Fruit fly (Drosophila melanogaster) whole organism, embryonic: ENCODE data around the gene CG14820.
A peak's percentile ranks its signal among the peaks of the same experiment; 100 is the strongest.

Source experiments
- Aef1 ChIP-seq: fragments of 200-800 bp; sonication (Bioruptor generic); IDR thresholded peaks from 3 replicates; pipeline ENCODE4 v1.3.6; 2022; ENCODE audit warnings: missing biosample characterization, missing genetic modification characterization
- Asciz ChIP-seq: fragments of 200-800 bp; sonication (Bioruptor generic); optimal IDR thresholded peaks from 2 replicates; lab custom pipeline; 2017; ENCODE audit warnings: missing biosample characterization, mild to moderate bottlenecking, missing genetic modification characterization, missing genetic modification reagents
- Awh ChIP-seq: fragments of 200-800 bp; sonication (Bioruptor generic); IDR thresholded peaks from 2 replicates; pipeline ENCODE4, ENCODE4 v1.3.6; 2022; ENCODE audit warnings: missing biosample characterization, missing genetic modification characterization
- CG10147 ChIP-seq: fragments of 200-800 bp; sonication (Bioruptor generic); optimal IDR thresholded peaks from 2 replicates; lab custom pipeline; 2019; ENCODE audit warnings: missing biosample characterization, mild to moderate bottlenecking, missing genetic modification characterization, moderate library complexity
- CG10431 ChIP-seq: fragments of 200-800 bp; sonication (Bioruptor generic); optimal IDR thresholded peaks from 3 replicates; lab custom pipeline; 2018; ENCODE audit warnings: missing biosample characterization, mild to moderate bottlenecking, missing genetic modification characterization
- CG12104 ChIP-seq: fragments of 200-800 bp; sonication (Bioruptor generic); optimal IDR thresholded peaks from 3 replicates; lab custom pipeline; 2016; ENCODE audit warnings: missing biosample characterization, missing genetic modification characterization
- CG12236 ChIP-seq: fragments of 200-800 bp; sonication (Bioruptor generic); optimal IDR thresholded peaks from 2 replicates; lab custom pipeline; 2016; ENCODE audit warnings: missing biosample characterization, missing genetic modification characterization
- CG13775 ChIP-seq: fragments of 200-800 bp; sonication (Bioruptor generic); optimal IDR thresholded peaks from 3 replicates; lab custom pipeline; 2017; ENCODE audit warnings: missing biosample characterization, mild to moderate bottlenecking, missing genetic modification characterization
- CG16815 ChIP-seq: fragments of 200-800 bp; sonication (Bioruptor generic); optimal IDR thresholded peaks from 3 replicates; lab custom pipeline; 2017; ENCODE audit warnings: missing biosample characterization, mild to moderate bottlenecking, missing genetic modification characterization
- CG18011 ChIP-seq: fragments of 200-800 bp; sonication (Bioruptor generic); optimal IDR thresholded peaks from 2 replicates; lab custom pipeline; 2017; ENCODE audit warnings: missing biosample characterization, missing genetic modification characterization, mild to moderate bottlenecking, moderate library complexity, missing genotype
- CG18619 ChIP-seq: fragments of 200-800 bp; sonication (Bioruptor generic); optimal IDR thresholded peaks from 3 replicates; lab custom pipeline; 2017; ENCODE audit warnings: missing biosample characterization, mild to moderate bottlenecking, missing genetic modification characterization
- CG2120 ChIP-seq: fragments of 200-800 bp; sonication (Bioruptor generic); optimal IDR thresholded peaks from 3 replicates; lab custom pipeline; 2016; ENCODE audit warnings: missing biosample characterization, missing genetic modification characterization
- CG30020 ChIP-seq: fragments of 200-800 bp; optimal IDR thresholded peaks from 2 replicates; lab custom pipeline; 2019; ENCODE audit warnings: missing biosample characterization, mild to moderate bottlenecking, missing genetic modification characterization, moderate library complexity
- CG3163 ChIP-seq: fragments of 200-800 bp; sonication (Bioruptor generic); optimal IDR thresholded peaks from 3 replicates; lab custom pipeline; 2016; ENCODE audit warnings: missing biosample characterization, missing genetic modification characterization
- CG34376 ChIP-seq: fragments of 200-800 bp; sonication (Bioruptor generic); optimal IDR thresholded peaks from 2 replicates; lab custom pipeline; 2018; ENCODE audit warnings: missing biosample characterization, mild to moderate bottlenecking, missing genetic modification characterization
- CG3838 ChIP-seq: fragments of 200-800 bp; sonication (Bioruptor generic); optimal IDR thresholded peaks from 3 replicates; lab custom pipeline; 2016; ENCODE audit warnings: missing biosample characterization, missing genetic modification characterization
- CG4424 ChIP-seq: fragments of 200-800 bp; sonication (Bioruptor generic); optimal IDR thresholded peaks from 3 replicates; lab custom pipeline; 2016; ENCODE audit warnings: missing biosample characterization, missing genetic modification characterization
- CG6854 ChIP-seq: fragments of 200-800 bp; sonication (Bioruptor generic); optimal IDR thresholded peaks from 3 replicates; lab custom pipeline; 2017; ENCODE audit warnings: missing biosample characterization, mild to moderate bottlenecking, missing genetic modification characterization
- D ChIP-seq, 2 experiments: fragments of 200-800 bp in 1 of 2; fragments of >200 bp in 1 of 2; sonication (Bioruptor generic) in 1 of 2; optimal IDR thresholded peaks; 2 replicates in 1 of 2; 3 replicates in 1 of 2; lab custom pipeline; 2017; ENCODE audit warnings: mild to moderate bottlenecking in 1 of 2, missing biosample characterization in 1 of 2, missing genetic modification characterization in 1 of 2, missing genetic modification reagents in 1 of 2
- D19A ChIP-seq: fragments of 200-800 bp; optimal IDR thresholded peaks from 3 replicates; lab custom pipeline; 2019; ENCODE audit warnings: missing biosample characterization, mild to moderate bottlenecking, missing genetic modification characterization, moderate library complexity
- Dip2 ChIP-seq: fragments of 200-800 bp; sonication (Bioruptor generic); IDR thresholded peaks from 2 replicates; pipeline ENCODE4 v1.3.6; 2022; ENCODE audit warnings: missing biosample characterization, missing genetic modification characterization
- Drgx ChIP-seq: fragments of 200-800 bp; sonication (Bioruptor generic); IDR thresholded peaks from 2 replicates; pipeline ENCODE4 v1.3.6; 2022; ENCODE audit warnings: missing biosample characterization, missing genetic modification characterization
- E2f1 ChIP-seq: fragments of 200-800 bp; sonication (Bioruptor generic); IDR thresholded peaks from 2 replicates; pipeline ENCODE4 v1.3.6; 2022; ENCODE audit warnings: missing biosample characterization, missing genetic modification characterization
- Fer3 ChIP-seq: fragments of 200-800 bp; sonication (Bioruptor generic); optimal IDR thresholded peaks from 2 replicates; lab custom pipeline; 2018; ENCODE audit warnings: missing biosample characterization, mild to moderate bottlenecking, missing genetic modification characterization, moderate library complexity
- Myb ChIP-seq: fragments of 200-800 bp; sonication (Bioruptor generic); optimal IDR thresholded peaks from 2 replicates; lab custom pipeline; 2016; ENCODE audit warnings: missing biosample characterization, missing genetic modification characterization
- NFAT ChIP-seq: fragments of 200-800 bp; sonication (Bioruptor generic); IDR thresholded peaks from 2 replicates; pipeline ENCODE4 v1.3.6; 2022; ENCODE audit warnings: missing biosample characterization, missing genetic modification characterization
- Oaz ChIP-seq: fragments of 200-800 bp; sonication (Bioruptor generic); IDR thresholded peaks from 2 replicates; pipeline ENCODE4 v1.3.6; 2022; ENCODE audit warnings: missing biosample characterization, missing genetic modification characterization
- PHDP ChIP-seq: fragments of 200-800 bp; sonication (Bioruptor generic); optimal IDR thresholded peaks from 3 replicates; lab custom pipeline; 2018; ENCODE audit warnings: missing biosample characterization, mild to moderate bottlenecking, missing genetic modification characterization, moderate library complexity
- Rfx ChIP-seq: fragments of 200-800 bp; sonication (Bioruptor generic); IDR thresholded peaks from 2 replicates; pipeline ENCODE4 v1.3.6; 2022; ENCODE audit warnings: missing biosample characterization, missing genetic modification characterization
- Six4 ChIP-seq: fragments of 200-800 bp; sonication (Bioruptor generic); optimal IDR thresholded peaks from 2 replicates; lab custom pipeline; 2016; ENCODE audit warnings: missing biosample characterization, missing genetic modification characterization
- Tbp ChIP-seq: fragments of >200 bp; optimal IDR thresholded peaks from 2 replicates; lab custom pipeline; 2018; ENCODE audit warnings: missing biosample characterization, missing genetic modification characterization
- YL-1 ChIP-seq: fragments of 200-800 bp; sonication (Bioruptor generic); optimal IDR thresholded peaks from 3 replicates; lab custom pipeline; 2017; ENCODE audit warnings: missing biosample characterization, mild to moderate bottlenecking, missing genetic modification characterization
- cato ChIP-seq: fragments of 200-800 bp; sonication (Bioruptor generic); optimal IDR thresholded peaks from 2 replicates; lab custom pipeline; 2016; ENCODE audit warnings: missing biosample characterization, missing genetic modification characterization, borderline replicate concordance
- caup ChIP-seq: fragments of 200-800 bp; sonication (Bioruptor generic); optimal IDR thresholded peaks from 3 replicates; lab custom pipeline; 2017; ENCODE audit warnings: missing biosample characterization, mild to moderate bottlenecking, missing genetic modification characterization, moderate library complexity; ENCODE audit not compliant: severe bottlenecking
- gem ChIP-seq: fragments of 200-800 bp; sonication (Bioruptor generic); optimal IDR thresholded peaks from 2 replicates; lab custom pipeline; 2019; ENCODE audit warnings: missing biosample characterization, mild to moderate bottlenecking, missing genetic modification characterization, moderate library complexity
- hb ChIP-seq: fragments of 200-800 bp; sonication (Bioruptor generic); IDR thresholded peaks from 3 replicates; pipeline ENCODE4 v1.3.6; 2022; ENCODE audit warnings: missing biosample characterization, missing genetic modification characterization; ENCODE audit not compliant: partially characterized antibody
- jigr1 ChIP-seq: fragments of 200-800 bp; sonication (Bioruptor generic); IDR thresholded peaks from 3 replicates; pipeline ENCODE4 v1.3.6; 2022; ENCODE audit warnings: missing biosample characterization, missing genetic modification characterization
- lab ChIP-seq: fragments of 200-800 bp; sonication (Bioruptor generic); optimal IDR thresholded peaks from 3 replicates; lab custom pipeline; 2017; ENCODE audit warnings: missing biosample characterization, missing genetic modification characterization, mild to moderate bottlenecking, moderate library complexity, missing genetic modification reagents
- lilli ChIP-seq: fragments of 200-800 bp; sonication (Bioruptor generic); optimal IDR thresholded peaks from 3 replicates; lab custom pipeline; 2016; ENCODE audit warnings: missing biosample characterization, missing genetic modification characterization
- pfk ChIP-seq: fragments of 200-800 bp; sonication (Bioruptor generic); optimal IDR thresholded peaks from 2 replicates; lab custom pipeline; 2018; ENCODE audit warnings: missing biosample characterization, mild to moderate bottlenecking, missing genetic modification characterization, moderate library complexity
- pita ChIP-seq: fragments of 200-800 bp; sonication (Bioruptor generic); optimal IDR thresholded peaks from 2 replicates; lab custom pipeline; 2017; ENCODE audit warnings: missing biosample characterization, mild to moderate bottlenecking, missing genetic modification characterization
- schlank ChIP-seq: fragments of 200-800 bp; sonication (Bioruptor generic); optimal IDR thresholded peaks from 2 replicates; lab custom pipeline; 2018; ENCODE audit warnings: missing biosample characterization, mild to moderate bottlenecking, missing genetic modification characterization
- scrt ChIP-seq: fragments of 200-800 bp; sonication (Bioruptor generic); optimal IDR thresholded peaks from 2 replicates; lab custom pipeline; 2018; ENCODE audit warnings: missing biosample characterization, mild to moderate bottlenecking, missing genetic modification characterization, moderate library complexity
- seq ChIP-seq: fragments of 200-800 bp; sonication (Bioruptor generic); IDR thresholded peaks from 2 replicates; pipeline ENCODE4 v1.3.6; 2022; ENCODE audit warnings: missing biosample characterization, missing genetic modification characterization
- slp2 ChIP-seq: fragments of 200-800 bp; sonication (Bioruptor generic); optimal IDR thresholded peaks from 2 replicates; lab custom pipeline; 2016; ENCODE audit warnings: missing biosample characterization, missing genetic modification characterization
- sr ChIP-seq: fragments of 200-800 bp; sonication (Bioruptor generic); IDR thresholded peaks from 3 replicates; pipeline ENCODE4 v1.3.6; 2022; ENCODE audit warnings: missing biosample characterization, missing genetic modification characterization
- stc ChIP-seq: fragments of 200-800 bp; sonication (Bioruptor generic); IDR thresholded peaks from 2 replicates; pipeline ENCODE4 v1.3.6; 2022; ENCODE audit warnings: missing biosample characterization, missing genetic modification characterization
- vvl ChIP-seq: fragments of 200-800 bp; sonication (Bioruptor generic); IDR thresholded peaks from 2 replicates; pipeline ENCODE4 v1.3.6; 2022; ENCODE audit warnings: missing biosample characterization, missing genetic modification characterization
- zen2 ChIP-seq: fragments of 200-800 bp; sonication (Bioruptor generic); IDR thresholded peaks from 3 replicates; pipeline ENCODE4 v1.3.6; 2022; ENCODE audit warnings: missing biosample characterization, missing genetic modification characterization; ENCODE audit not compliant: partially characterized antibody

Gene CG14820

DNA sequence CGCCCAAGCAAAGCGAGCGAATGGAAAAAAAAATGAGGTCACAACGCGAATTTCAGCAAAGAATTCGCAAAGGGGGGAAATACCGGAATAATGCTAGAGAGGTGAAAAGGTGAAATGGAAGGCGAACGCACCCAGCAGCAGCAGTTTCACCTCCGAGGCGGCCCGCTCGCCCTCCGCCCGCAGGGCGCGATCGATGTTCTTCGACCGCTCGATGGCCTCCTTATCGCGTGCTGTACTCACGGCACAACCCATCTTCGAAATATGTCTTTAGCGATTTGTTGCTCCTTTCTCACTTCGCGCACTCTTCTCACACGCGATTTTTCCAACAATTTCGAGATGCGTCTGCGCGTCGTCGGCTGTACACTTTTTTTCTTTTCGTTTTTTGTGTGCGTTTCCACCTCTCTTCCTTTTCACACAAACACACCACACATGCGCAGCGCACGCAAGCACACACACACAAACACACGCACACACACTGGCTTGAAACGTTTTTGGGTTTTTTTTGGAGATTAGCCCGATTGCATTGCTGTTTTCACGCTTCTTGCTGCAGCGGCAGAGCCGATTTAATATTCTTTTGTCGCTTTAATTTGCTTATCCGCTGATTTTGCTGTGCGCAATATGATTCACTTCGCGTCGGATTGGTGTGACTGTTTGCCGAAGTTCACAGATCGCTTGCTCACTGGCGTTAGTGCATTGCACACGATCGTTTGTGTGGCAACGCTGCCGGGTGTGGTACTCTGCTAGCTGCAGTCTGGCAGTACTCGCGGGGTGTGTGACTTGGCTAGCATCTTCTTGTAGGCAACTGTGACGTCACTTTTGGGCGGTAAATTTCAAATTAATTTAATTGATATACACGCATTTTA is 46.9 kb downstream of the CG14820 start, which contains the start of gene Galphai (continued):
- TF ChIP-seq Drgx (GFP tag; lab: Robert Waterston, UW) (no peak), zen2 (GFP tag; lab: Robert Waterston, UW) (no peak), YL-1 (peak; percentile 81), CG34376 (peak; percentile 49), CG12104 (GFP tag; lab: Kevin White, UChicago) (no peak), lab (peak; percentile 55), stc (GFP tag; lab: Robert Waterston, UW) (no peak), D19A (tag; lab: Kevin White, UChicago) (no peak), gem (tag; lab: Kevin White, UChicago) (no peak), Aef1 (GFP tag; lab: Robert Waterston, UW) (no peak), CG13775 (GFP tag; lab: Kevin White, UChicago) (no peak), cato (GFP tag; lab: Kevin White, UChicago) (no peak), CG16815 (GFP tag; lab: Kevin White, UChicago) (no peak), sr (GFP tag; lab: Robert Waterston, UW) (no peak), CG3163 (peak; percentile 36), CG18619 (GFP tag; lab: Kevin White, UChicago) (no peak), CG12236 (GFP tag; lab: Kevin White, UChicago) (no peak), CG10147 (peak; percentile 23), Asciz (no peak), Myb (peak; percentile 80), Tbp (GFP tag; lab: Kevin White, UChicago) (no peak), PHDP (tag; lab: Kevin White, UChicago) (peak; percentile 37), slp2 (no peak), CG2120 (peak; percentile 46), CG6854 (GFP tag; lab: Kevin White, UChicago) (no peak), CG10431 (peak; percentile 61), E2f1 (0 out of 2 replicates have a peak, but pooled peaks have one; percentile 9), Awh (GFP tag; lab: Robert Waterston, UW) (no peak), Six4 (GFP tag; lab: Kevin White, UChicago) (no peak), vvl (GFP tag; lab: Robert Waterston, UW) (peak; percentile 75), CG18011 (GFP tag; lab: Kevin White, UChicago) (no peak), Fer3 (tag; lab: Kevin White, UChicago) (no peak), seq (GFP tag; lab: Robert Waterston, UW) (no peak), scrt (GFP tag; lab: Kevin White, UChicago) (no peak), CG3838 (GFP tag; lab: Kevin White, UChicago) (no peak), lilli (GFP tag; lab: Kevin White, UChicago) (peak; percentile 22), Oaz (no peak), Dip2 (GFP tag; lab: Robert Waterston, UW) (no peak), NFAT (GFP tag; lab: Robert Waterston, UW) (0 out of 2 replicates have a peak, but pooled peaks have one; percentile 29), jigr1 (GFP tag; lab: Robert Waterston, UW) (no peak), pita (peak; percentile 98), caup (GFP tag; lab: Kevin White, UChicago) (peak; percentile 47), schlank (tag; lab: Kevin White, UChicago) (no peak), CG30020 (tag; lab: Kevin White, UChicago) (peak; percentile 24), D (optimal IDR thresholded peaks at IDR 0.05; lab: Kevin White, UChicago) (peak; percentile 53), D (GFP tag; optimal IDR thresholded peaks at IDR 0.05; lab: Kevin White, UChicago) (no peak), Rfx (GFP tag; lab: Robert Waterston, UW) (peak; percentile 71), pfk (GFP tag; lab: Kevin White, UChicago) (no peak), CG4424 (GFP tag; lab: Kevin White, UChicago) (no peak), hb (GFP tag; lab: Robert Waterston, UW) (no peak)
